Fruit fly (Drosophila melanogaster): ENCODE data around the gene Ptp99A.

- no peak for TF ChIP-seq Gug (GFP tag; IDR thresholded peaks at IDR 0.05)
- no peak for TF ChIP-seq fd59A (GFP tag; optimal IDR thresholded peaks at IDR 0.05)
- TF ChIP-seq CG4318 (GFP tag; optimal IDR thresholded peaks at IDR 0.05) = no peak
- TF ChIP-seq CG11294 (GFP tag; IDR thresholded peaks at IDR 0.05) = no peak
- no peak for TF ChIP-seq Eip78C (GFP tag)
- no peak for TF ChIP-seq svp (GFP tag)
- TF ChIP-seq CG10631 (GFP tag; optimal IDR thresholded peaks at IDR 0.05) = no peak
- no peak for TF ChIP-seq CG34406 (GFP tag; optimal IDR thresholded peaks at IDR 0.05)
- no peak for TF ChIP-seq pdm3 (GFP tag; optimal IDR thresholded peaks at IDR 0.05)
- no peak for TF ChIP-seq CG6854 (GFP tag; optimal IDR thresholded peaks at IDR 0.05)
Measured at dm6 chr3R:29369038-29369437, 8.4 kb upstream of the Ptp99A start, which contains the start of gene CG45546.
